Fruit fly (Drosophila melanogaster) whole organism, prepupa: ENCODE data around the gene CG8117.

Source experiments
- Blimp-1 ChIP-seq: fragments of 200-800 bp; sonication (Bioruptor generic); optimal IDR thresholded peaks from 3 replicates; lab custom pipeline; 2017; ENCODE audit warnings: missing biosample characterization, missing genetic modification characterization, mild to moderate bottlenecking, moderate library complexity, missing genetic modification reagents
- CG10631 ChIP-seq: fragments of 200-800 bp; sonication (Bioruptor generic); optimal IDR thresholded peaks from 2 replicates; lab custom pipeline; 2016; ENCODE audit warnings: missing biosample characterization, missing genetic modification characterization
- CG11294 ChIP-seq: fragments of 200-800 bp; sonication (Bioruptor generic); IDR thresholded peaks from 2 replicates; pipeline ENCODE4 v1.3.6; 2022; ENCODE audit warnings: missing biosample characterization, missing genetic modification characterization
- CG11902 ChIP-seq: fragments of 200-800 bp; sonication (Bioruptor generic); optimal IDR thresholded peaks from 3 replicates; lab custom pipeline; 2016; ENCODE audit warnings: missing biosample characterization, missing genetic modification characterization
- CG15336 ChIP-seq: fragments of 200-800 bp; sonication (Bioruptor generic); IDR thresholded peaks from 2 replicates; pipeline ENCODE4 v1.3.6; 2022; ENCODE audit warnings: missing biosample characterization, missing genetic modification characterization
- CG16779 ChIP-seq: fragments of 200-800 bp; sonication (Bioruptor generic); optimal IDR thresholded peaks from 3 replicates; lab custom pipeline; 2017; ENCODE audit warnings: missing biosample characterization, mild to moderate bottlenecking, missing genetic modification characterization
- CG31627 ChIP-seq: fragments of 200-800 bp; sonication (Bioruptor generic); optimal IDR thresholded peaks from 3 replicates; lab custom pipeline; 2016; ENCODE audit warnings: missing biosample characterization, missing genetic modification characterization
- CG32006 ChIP-seq: fragments of 200-800 bp; sonication (Bioruptor generic); optimal IDR thresholded peaks from 3 replicates; lab custom pipeline; 2017; ENCODE audit warnings: missing biosample characterization, mild to moderate bottlenecking, missing genetic modification characterization
- CG3919 ChIP-seq: fragments of 200-800 bp; sonication (Bioruptor generic); optimal IDR thresholded peaks from 3 replicates; lab custom pipeline; 2016; ENCODE audit warnings: missing biosample characterization, missing genetic modification characterization
- CG6163 ChIP-seq: fragments of 200-800 bp; sonication (Bioruptor generic); IDR thresholded peaks from 3 replicates; pipeline ENCODE4 v1.3.6; 2022; ENCODE audit warnings: missing biosample characterization, missing genetic modification characterization
- CG6276 ChIP-seq: fragments of 200-800 bp; sonication (Bioruptor generic); optimal IDR thresholded peaks from 2 replicates; lab custom pipeline; 2017; ENCODE audit warnings: missing biosample characterization, mild to moderate bottlenecking, missing genetic modification characterization
- CG6792 ChIP-seq: fragments of 200-800 bp; sonication (Bioruptor generic); optimal IDR thresholded peaks from 3 replicates; lab custom pipeline; 2016; ENCODE audit warnings: missing biosample characterization, missing genetic modification characterization
- CG6854 ChIP-seq: fragments of 200-800 bp; sonication (Bioruptor generic); optimal IDR thresholded peaks from 2 replicates; lab custom pipeline; 2017; ENCODE audit warnings: missing biosample characterization, mild to moderate bottlenecking, missing genetic modification characterization
- CG7368 ChIP-seq: fragments of 200-800 bp; sonication (Bioruptor generic); optimal IDR thresholded peaks from 3 replicates; lab custom pipeline; 2016; ENCODE audit warnings: missing biosample characterization, missing genetic modification characterization
- CG8119 ChIP-seq: fragments of 200-800 bp; sonication (Bioruptor generic); IDR thresholded peaks from 3 replicates; pipeline ENCODE4 v1.3.6; 2022; ENCODE audit warnings: missing biosample characterization, missing genetic modification characterization
- CG8319 ChIP-seq: fragments of 200-800 bp; sonication (Bioruptor generic); optimal IDR thresholded peaks from 3 replicates; lab custom pipeline; 2016; ENCODE audit warnings: missing biosample characterization, missing genetic modification characterization
- CG9139 ChIP-seq: fragments of 200-800 bp; sonication (Bioruptor generic); optimal IDR thresholded peaks from 3 replicates; lab custom pipeline; 2017; ENCODE audit warnings: missing biosample characterization, mild to moderate bottlenecking, missing genetic modification characterization
- Eip75B ChIP-seq: fragments of 200-800 bp; sonication (Bioruptor generic); optimal IDR thresholded peaks from 3 replicates; lab custom pipeline; 2016; ENCODE audit warnings: missing biosample characterization, missing genetic modification characterization
- Eip93F ChIP-seq: fragments of 200-800 bp; sonication (Bioruptor generic); optimal IDR thresholded peaks from 2 replicates; lab custom pipeline; 2016; ENCODE audit warnings: missing biosample characterization, mild to moderate bottlenecking, missing genetic modification characterization
- Ets96B ChIP-seq: fragments of 200-800 bp; optimal IDR thresholded peaks from 2 replicates; lab custom pipeline; 2019; ENCODE audit warnings: missing biosample characterization, mild to moderate bottlenecking, missing genetic modification characterization, moderate library complexity
- Gug ChIP-seq: fragments of 200-800 bp; sonication (Bioruptor generic); IDR thresholded peaks from 2 replicates; pipeline ENCODE4 v1.3.6; 2022; ENCODE audit warnings: missing biosample characterization, missing genetic modification characterization
- Hr38 ChIP-seq: sonication (Bioruptor generic); optimal IDR thresholded peaks from 2 replicates; lab custom pipeline; 2016; ENCODE audit warnings: missing biosample characterization, missing genetic modification characterization
- Hr39 ChIP-seq: fragments of 200-800 bp; sonication (Bioruptor generic); optimal IDR thresholded peaks from 2 replicates; lab custom pipeline; 2016; ENCODE audit warnings: missing biosample characterization, missing genetic modification characterization
- Met ChIP-seq: fragments of 200-800 bp; sonication (Bioruptor generic); optimal IDR thresholded peaks from 3 replicates; lab custom pipeline; 2016; ENCODE audit warnings: missing biosample characterization, missing genetic modification characterization
- Smox ChIP-seq: fragments of 200-800 bp; sonication (Bioruptor generic); optimal IDR thresholded peaks from 3 replicates; lab custom pipeline; 2016; ENCODE audit warnings: missing biosample characterization, missing genetic modification characterization
- Sox102F ChIP-seq: fragments of 200-800 bp; sonication (Bioruptor generic); optimal IDR thresholded peaks from 2 replicates; lab custom pipeline; 2016; ENCODE audit warnings: missing biosample characterization, mild to moderate bottlenecking, missing genetic modification characterization
- Sox14 ChIP-seq: fragments of 200-800 bp; sonication (Bioruptor generic); optimal IDR thresholded peaks from 3 replicates; lab custom pipeline; 2016; ENCODE audit warnings: missing biosample characterization, missing genetic modification characterization
- Sox15 ChIP-seq: fragments of 200-800 bp; sonication (Bioruptor generic); optimal IDR thresholded peaks from 3 replicates; lab custom pipeline; 2016; ENCODE audit warnings: missing biosample characterization, missing genetic modification characterization
- achi ChIP-seq: fragments of 200-800 bp; sonication (Bioruptor generic); optimal IDR thresholded peaks from 3 replicates; lab custom pipeline; 2016; ENCODE audit warnings: missing biosample characterization, missing genetic modification characterization
- acj6 ChIP-seq: fragments of 200-800 bp; sonication (Bioruptor generic); optimal IDR thresholded peaks from 3 replicates; lab custom pipeline; 2016; ENCODE audit warnings: missing biosample characterization, missing genetic modification characterization
- esn ChIP-seq: fragments of 200-800 bp; sonication (Bioruptor generic); optimal IDR thresholded peaks from 2 replicates; lab custom pipeline; 2016; ENCODE audit warnings: missing biosample characterization, mild to moderate bottlenecking, missing genetic modification characterization, moderate library complexity
- fd59A ChIP-seq: fragments of 200-800 bp; sonication (Bioruptor generic); optimal IDR thresholded peaks from 2 replicates; lab custom pipeline; 2017; ENCODE audit warnings: missing biosample characterization, mild to moderate bottlenecking, missing genetic modification characterization, missing genetic modification reagents
- fd85E ChIP-seq: fragments of 200-800 bp; sonication (Bioruptor generic); optimal IDR thresholded peaks from 3 replicates; lab custom pipeline; 2016; ENCODE audit warnings: missing biosample characterization, missing genetic modification characterization
- lz ChIP-seq: fragments of 200-800 bp; sonication (Bioruptor generic); optimal IDR thresholded peaks from 3 replicates; lab custom pipeline; 2016; ENCODE audit warnings: missing biosample characterization, missing genetic modification characterization
- net ChIP-seq: fragments of 200-800 bp; sonication (Bioruptor generic); optimal IDR thresholded peaks from 3 replicates; lab custom pipeline; 2016; ENCODE audit warnings: missing biosample characterization, missing genetic modification characterization
- salr ChIP-seq, 2 experiments: fragments of 200-800 bp; sonication (Bioruptor generic); optimal IDR thresholded peaks; 3 replicates each; lab custom pipeline; 2016 to 2018; ENCODE audit warnings: missing biosample characterization in 2 of 2, missing genetic modification characterization in 2 of 2, mild to moderate bottlenecking in 1 of 2
- ss ChIP-seq, 2 experiments: fragments of 200-800 bp; sonication (Bioruptor generic); optimal IDR thresholded peaks; 2 replicates in 1 of 2; 3 replicates in 1 of 2; lab custom pipeline; 2017 to 2018; ENCODE audit warnings: mild to moderate bottlenecking in 2 of 2, missing biosample characterization in 2 of 2, missing genetic modification characterization in 2 of 2, moderate library complexity in 1 of 2
- svp ChIP-seq: fragments of 200-800 bp; sonication (Bioruptor generic); peaks from one replicate; lab custom pipeline; 2016; ENCODE audit warnings: missing biosample characterization, missing genetic modification characterization
- topi ChIP-seq: fragments of 200-800 bp; sonication (Bioruptor generic); optimal IDR thresholded peaks from 3 replicates; lab custom pipeline; 2016; ENCODE audit warnings: missing biosample characterization, missing genetic modification characterization
- vri ChIP-seq: fragments of 200-800 bp; sonication (Bioruptor generic); optimal IDR thresholded peaks from 3 replicates; lab custom pipeline; 2016; ENCODE audit warnings: missing biosample characterization, mild to moderate bottlenecking, missing genetic modification characterization

Gene CG8117

DNA sequence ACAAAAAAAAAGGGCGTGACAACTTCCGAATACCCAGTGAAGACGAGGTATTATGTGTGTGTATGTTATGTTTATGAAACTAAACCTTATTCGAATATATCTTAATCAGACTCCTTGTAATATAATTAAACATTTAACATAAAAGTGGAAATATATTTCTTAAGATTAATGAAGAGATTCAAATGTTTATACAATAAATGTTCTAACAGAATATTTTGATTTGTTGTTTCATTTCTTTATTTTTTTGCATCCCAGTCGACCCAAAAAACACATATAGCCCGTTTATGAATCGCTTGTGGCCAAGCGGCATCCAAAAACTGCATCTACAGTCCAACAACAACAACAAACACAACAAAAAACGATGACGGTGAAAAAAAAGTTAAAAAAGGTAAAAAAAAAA is 2.0 kb upstream of the CG8117 start (continued):
- TF ChIP-seq topi (GFP tag; lab: Kevin White, UChicago) = peak; percentile 78
- TF ChIP-seq CG6792 (GFP tag; lab: Kevin White, UChicago) = peak; percentile 59
- peak; percentile 40 for TF ChIP-seq CG11902
- TF ChIP-seq CG6276 (GFP tag; lab: Kevin White, UChicago) = no peak
- peak; percentile 43 for TF ChIP-seq CG8319 (GFP tag; lab: Kevin White, UChicago)
- peak; percentile 47 for TF ChIP-seq fd59A (GFP tag; lab: Kevin White, UChicago)
- no peak for TF ChIP-seq Eip93F (GFP tag; lab: Kevin White, UChicago)
- TF ChIP-seq Ets96B (tag; lab: Kevin White, UChicago) = peak; percentile 70
- TF ChIP-seq vri (GFP tag; lab: Kevin White, UChicago) = peak; percentile 40
- peak; percentile 74 for TF ChIP-seq Smox (GFP tag; lab: Kevin White, UChicago)
- peak; percentile 62 for TF ChIP-seq lz (GFP tag; lab: Kevin White, UChicago)
- peak; percentile 41 for TF ChIP-seq CG9139
- peak; percentile 15 for TF ChIP-seq Blimp-1 (GFP tag; lab: Kevin White, UChicago)
- TF ChIP-seq salr (GFP tag; optimal IDR thresholded peaks at IDR 0.05; lab: Kevin White, UChicago) = peak in 1 of 2 experiments; percentile 62
- TF ChIP-seq net (GFP tag; lab: Kevin White, UChicago) = peak; percentile 48
- peak; percentile 43 for TF ChIP-seq Sox14 (GFP tag; lab: Kevin White, UChicago)
- no peak for TF ChIP-seq fd85E (GFP tag; lab: Kevin White, UChicago)
- TF ChIP-seq, all 60 proteins: peak for 47

dm6 chrX:15643210-15643609 is 812 bp upstream of the CG8117 start:
- TF ChIP-seq svp (no peak), Hr39 (GFP tag; lab: Kevin White, UChicago) (no peak), Met (GFP tag; lab: Kevin White, UChicago) (no peak), salr (GFP tag; optimal IDR thresholded peaks at IDR 0.05; lab: Kevin White, UChicago) (no peak), CG10631 (GFP tag; lab: Kevin White, UChicago) (no peak), lz (GFP tag; lab: Kevin White, UChicago) (no peak), CG31627 (GFP tag; lab: Kevin White, UChicago) (no peak), CG7368 (GFP tag; lab: Kevin White, UChicago) (no peak), CG16779 (tag; lab: Kevin White, UChicago) (no peak), CG3919 (GFP tag; lab: Kevin White, UChicago) (no peak)
- TF ChIP-seq, all 60 proteins: peak for 0

dm6 chrX:15646792-15647191 is 2.8 kb downstream of the CG8117 start:
- TF ChIP-seq Sox14 (GFP tag; lab: Kevin White, UChicago) (no peak), CG8319 (GFP tag; lab: Kevin White, UChicago) (no peak), CG11294 (no peak), CG6792 (GFP tag; lab: Kevin White, UChicago) (no peak), Hr39 (GFP tag; lab: Kevin White, UChicago) (no peak), Hr38 (GFP tag; lab: Kevin White, UChicago) (no peak), CG6163 (GFP tag; lab: Robert Waterston, UW) (no peak), CG9139 (no peak), Gug (GFP tag; lab: Robert Waterston, UW) (no peak), acj6 (GFP tag; lab: Kevin White, UChicago) (no peak), salr (GFP tag; optimal IDR thresholded peaks at IDR 0.05; lab: Kevin White, UChicago) (no peak), CG31627 (GFP tag; lab: Kevin White, UChicago) (no peak), CG6276 (GFP tag; lab: Kevin White, UChicago) (no peak), Sox15 (GFP tag; lab: Kevin White, UChicago) (no peak), lz (GFP tag; lab: Kevin White, UChicago) (no peak), net (GFP tag; lab: Kevin White, UChicago) (no peak), Eip75B (GFP tag; lab: Kevin White, UChicago) (no peak), CG32006 (GFP tag; lab: Kevin White, UChicago) (no peak)

DNA sequence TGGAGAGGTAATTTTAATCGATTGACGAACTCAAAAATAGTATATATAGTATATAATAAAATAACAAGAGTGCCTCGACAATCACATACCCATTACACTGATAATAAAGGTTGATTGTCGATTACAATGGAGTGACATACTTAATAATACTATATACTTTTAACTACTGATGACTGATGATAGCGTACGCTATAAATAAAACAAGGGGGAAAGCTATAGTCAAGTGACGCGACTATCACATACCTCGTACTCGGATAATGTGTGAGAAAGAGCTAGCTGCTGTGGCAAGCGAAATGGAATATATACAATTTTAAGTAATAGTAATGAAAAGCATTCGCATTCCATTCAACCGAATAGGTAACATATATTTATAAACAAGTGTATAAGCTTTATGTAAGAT is 4.2 kb downstream of the CG8117 start:
- TF ChIP-seq CG7368 (GFP tag; lab: Kevin White, UChicago) = no peak
- TF ChIP-seq CG8119 (GFP tag; lab: Robert Waterston, UW) = no peak
- TF ChIP-seq achi (GFP tag; lab: Kevin White, UChicago) = no peak
- no peak for TF ChIP-seq CG11902
- no peak for TF ChIP-seq esn
- TF ChIP-seq CG11294 = no peak
- no peak for TF ChIP-seq Hr38 (GFP tag; lab: Kevin White, UChicago)
- no peak for TF ChIP-seq ss (GFP tag; optimal IDR thresholded peaks at IDR 0.05; lab: Kevin White, UChicago)
- TF ChIP-seq Sox15 (GFP tag; lab: Kevin White, UChicago) = no peak
- no peak for TF ChIP-seq CG9139
- no peak for TF ChIP-seq Eip93F (GFP tag; lab: Kevin White, UChicago)
- TF ChIP-seq CG15336 = no peak
- no peak for TF ChIP-seq CG6854 (GFP tag; lab: Kevin White, UChicago)
- TF ChIP-seq CG6792 (GFP tag; lab: Kevin White, UChicago) = no peak
- no peak for TF ChIP-seq Sox14 (GFP tag; lab: Kevin White, UChicago)
- TF ChIP-seq lz (GFP tag; lab: Kevin White, UChicago) = no peak
- no peak for TF ChIP-seq acj6 (GFP tag; lab: Kevin White, UChicago)
- TF ChIP-seq CG6276 (GFP tag; lab: Kevin White, UChicago) = no peak
- no peak for TF ChIP-seq Sox102F
